Worm (Caenorhabditis elegans): ENCODE results near the gene F16G10.6.

F16G10.6 gene

DNA sequence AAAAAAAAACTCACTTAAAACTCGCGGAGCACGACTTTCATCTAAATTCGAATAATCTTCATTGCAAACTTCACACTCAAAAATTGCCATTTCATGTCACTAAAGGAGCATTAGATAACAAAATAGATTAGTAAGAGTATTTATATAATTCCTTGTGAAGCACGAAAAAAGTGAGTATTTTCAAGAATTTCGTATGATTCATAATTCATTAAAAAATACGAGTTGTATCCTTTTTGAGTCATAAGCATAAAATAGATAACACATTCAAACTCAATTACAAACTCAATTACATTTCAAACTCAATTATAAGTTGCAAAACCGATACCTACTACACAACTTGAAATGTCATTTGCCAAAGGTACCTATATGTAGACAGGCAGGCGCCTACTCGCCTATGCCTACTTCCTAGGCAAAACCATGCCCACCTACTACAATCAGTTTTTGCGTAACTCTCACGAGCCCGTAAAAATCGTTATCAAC lies 48.6 kb downstream of the F16G10.6 start, which contains the start of the genes ZK1240.8 and ZK1240.1:
Gene ZK1240.8 (minus strand): TSS at position 101 of the 480 bp plus-strand sequence.
Gene ZK1240.1 (plus strand): TSS at position 430 of the 480 bp plus-strand sequence.
- TF ChIP-seq unc-39 (tag; optimal IDR thresholded peaks at IDR 0.05) (no peak), duxl-1 (tag; optimal IDR thresholded peaks at IDR 0.05; ENCODE audit: poor library complexity) (no peak), lin-39 (tag; optimal IDR thresholded peaks at IDR 0.05) (no peak), mxl-3 (GFP tag; optimal IDR thresholded peaks at IDR 0.05) (no peak), nhr-28 (tag; optimal IDR thresholded peaks at IDR 0.05) (peak; percentile 3), nhr-10 (tag; optimal IDR thresholded peaks at IDR 0.05) (no peak), unc-62 (GFP tag; optimal IDR thresholded peaks at IDR 0.05 in 1 of 2) (peak in 1 of 2 experiments; percentile 86), unc-62 (tag; optimal IDR thresholded peaks at IDR 0.05) (no peak), jun-1 (tag; optimal IDR thresholded peaks at IDR 0.05) (no peak), nhr-11 (tag; optimal IDR thresholded peaks at IDR 0.05) (no peak)

All from whole organism, L4 larva.